Worm (Caenorhabditis elegans): ENCODE results near the gene rpia-1.
"Not testable (repeated sequence)": the region's sequence is repeated elsewhere in the genome, so short reads cannot be mapped to it uniquely, and the experiment has no call there.

rpia-1 gene

DNA sequence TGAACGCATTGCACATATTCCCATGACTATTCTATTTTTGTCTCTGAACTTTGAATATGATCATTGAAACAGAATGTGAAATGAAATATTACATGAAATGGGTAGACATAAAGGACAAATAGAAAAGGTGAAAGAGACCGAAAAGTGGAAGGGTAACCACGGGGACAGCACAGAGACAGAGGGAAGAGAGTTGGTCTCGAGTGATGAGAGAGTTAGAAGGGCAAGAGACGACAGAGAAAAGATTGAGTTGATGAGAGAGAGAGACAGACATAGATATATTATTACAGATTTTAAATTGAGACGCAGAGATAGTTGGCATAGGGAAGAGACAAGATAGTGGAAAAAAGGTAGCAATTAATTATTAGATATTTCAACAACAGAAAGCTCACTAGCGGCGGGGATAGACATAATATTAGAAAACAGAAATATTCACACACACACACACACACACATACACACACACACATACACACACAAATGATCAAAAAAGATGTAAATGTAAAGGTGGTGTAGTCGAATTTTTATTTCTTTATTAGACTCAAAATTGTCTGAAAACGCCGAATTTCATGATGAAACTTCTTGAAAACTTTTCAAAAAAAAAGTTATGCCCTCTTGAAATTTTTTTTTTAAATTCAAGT lies 6.2 kb upstream of the rpia-1 start:
- TF ChIP-seq ceh-14 (tag; optimal IDR thresholded peaks at IDR 0.05) (peak; percentile 10), K02D7.2 (tag; optimal IDR thresholded peaks at IDR 0.05) (no peak), elt-2 (tag; optimal IDR thresholded peaks at IDR 0.05) (no peak), unc-55 (GFP tag; optimal IDR thresholded peaks at IDR 0.05) (peak; percentile 44), ref-2 (tag; optimal IDR thresholded peaks at IDR 0.05) (peak; percentile 27), nfya-1 (tag; optimal IDR thresholded peaks at IDR 0.05) (peak; percentile 61), hlh-30 (tag; optimal IDR thresholded peaks at IDR 0.05; ENCODE audit: insufficient read depth) (peak; percentile 81), tbx-2 (tag; optimal IDR thresholded peaks at IDR 0.05) (peak; percentile 52), ceh-30 (tag; optimal IDR thresholded peaks at IDR 0.05) (no peak), ceh-34 (tag; optimal IDR thresholded peaks at IDR 0.05) (peak; percentile 40), nhr-232 (tag; optimal IDR thresholded peaks at IDR 0.05) (no peak), ceh-19 (GFP tag; optimal IDR thresholded peaks at IDR 0.05) (no peak), ceh-18 (tag; optimal IDR thresholded peaks at IDR 0.05) (peak; percentile 41), Y22D7AL.16 (tag; optimal IDR thresholded peaks at IDR 0.05) (no peak), sox-4 (tag; optimal IDR thresholded peaks at IDR 0.05) (no peak), che-1 (tag; optimal IDR thresholded peaks at IDR 0.05) (no peak), pros-1 (tag; optimal IDR thresholded peaks at IDR 0.05) (peak; percentile 41), C38D4.7 (GFP tag; optimal IDR thresholded peaks at IDR 0.05) (no peak)

DNA sequence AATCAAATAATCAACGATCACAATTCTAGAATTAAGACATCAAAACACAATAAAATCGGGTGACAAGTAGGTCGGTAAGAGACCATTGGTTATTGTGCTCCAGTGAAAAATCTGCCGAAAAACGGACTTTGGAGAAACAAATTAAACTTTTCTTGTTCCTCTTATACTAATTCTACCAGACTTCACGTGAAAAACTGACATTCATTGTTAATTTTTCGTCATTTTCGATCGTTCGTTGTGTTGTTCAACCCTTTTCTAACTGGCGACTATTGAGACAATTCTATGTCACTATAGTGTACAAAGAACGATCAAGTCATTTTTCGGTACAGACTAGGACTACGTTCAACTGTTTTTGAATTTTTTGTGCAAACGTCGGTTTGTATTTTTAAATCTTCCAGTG lies 2.5 kb upstream of the rpia-1 start:
- TF ChIP-seq pros-1 (tag; optimal IDR thresholded peaks at IDR 0.05): no peak
- TF ChIP-seq Y22D7AL.16 (tag; optimal IDR thresholded peaks at IDR 0.05): no peak
- TF ChIP-seq dmd-4 (tag; optimal IDR thresholded peaks at IDR 0.05; ENCODE audit: borderline replicate concordance): no peak
- TF ChIP-seq unc-86 (tag; optimal IDR thresholded peaks at IDR 0.05): no peak
- no peak for TF ChIP-seq rnt-1 (tag; optimal IDR thresholded peaks at IDR 0.05)
- no peak for TF ChIP-seq ceh-9 (tag; optimal IDR thresholded peaks at IDR 0.05)
- no peak for TF ChIP-seq elt-4 (tag; optimal IDR thresholded peaks at IDR 0.05)
- no peak for TF ChIP-seq sdc-2 (tag; optimal IDR thresholded peaks at IDR 0.05)

DNA sequence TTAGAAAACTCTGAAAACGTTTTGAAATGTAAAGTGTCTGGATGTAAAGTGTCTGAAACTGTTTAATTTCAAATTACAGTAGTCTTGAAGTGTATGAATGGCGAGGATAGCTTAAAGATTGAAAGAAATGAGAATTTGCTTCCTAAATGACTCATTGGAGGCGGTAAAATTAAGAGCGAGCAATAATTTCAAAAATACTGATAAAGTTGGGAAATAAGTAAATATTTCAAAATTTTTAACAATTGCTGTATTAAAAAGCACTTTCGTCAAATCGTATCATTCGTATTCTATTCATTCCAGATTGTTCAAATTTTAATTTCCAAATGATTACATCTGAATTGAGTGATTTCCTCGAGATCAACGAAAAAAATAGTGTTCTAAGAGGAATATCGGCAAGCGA lies 1.4 kb downstream of the rpia-1 start, which contains the start of gene B0280.2:
Gene B0280.2 (plus strand): TSS at position 301 of the 400 bp plus-strand sequence.
- TF ChIP-seq unc-86 (tag; optimal IDR thresholded peaks at IDR 0.05): no peak
- TF ChIP-seq K09A11.1 (tag; optimal IDR thresholded peaks at IDR 0.05; ENCODE audit: insufficient read depth): no peak

DNA sequence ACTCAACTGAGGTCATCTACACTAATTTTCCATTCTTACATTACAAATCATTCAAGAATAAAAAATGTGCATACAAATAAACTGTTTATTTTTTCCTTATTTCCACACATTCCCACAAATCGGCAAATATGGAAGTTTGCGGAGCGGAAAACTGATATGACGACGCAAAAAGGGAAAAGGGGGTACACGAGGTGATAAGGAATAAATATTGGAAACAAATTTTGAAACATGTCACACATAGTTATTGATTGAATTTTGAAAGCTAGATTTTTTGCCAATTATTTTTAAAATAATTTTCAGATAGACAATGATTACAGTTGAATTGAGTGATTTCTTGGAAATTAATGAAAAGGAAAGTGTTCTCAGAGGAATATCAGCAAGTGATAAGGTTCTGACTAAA lies 5.7 kb downstream of the rpia-1 start, which contains the start of gene viro-2:
Gene viro-2 (plus strand): TSS at position 301 of the 400 bp plus-strand sequence.
- not testable (repeated sequence) for TF ChIP-seq hlh-15, ceh-31, tbx-2 (tag; optimal IDR thresholded peaks at IDR 0.05)

DNA sequence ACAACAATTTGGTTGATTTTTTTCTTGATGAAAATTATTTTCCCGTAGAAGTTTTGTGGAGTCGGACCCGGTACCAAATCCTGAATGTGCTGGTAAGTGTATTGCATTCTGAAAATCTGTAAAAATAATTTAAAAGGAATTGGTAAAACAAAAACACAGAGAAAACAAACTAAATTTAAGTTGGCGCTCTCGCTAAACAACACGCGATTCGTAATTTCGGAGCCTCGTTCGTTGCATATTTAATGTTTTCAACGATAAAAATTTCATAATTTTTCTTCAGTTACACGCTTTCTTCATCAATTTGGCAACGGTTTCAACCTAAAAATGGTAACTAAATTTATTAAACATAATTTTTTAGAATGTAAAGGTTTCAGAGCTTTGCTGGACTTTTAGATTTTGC lies 10.6 kb downstream of the rpia-1 start, which contains the start of the genes pot-1 and ggtb-1:
Gene pot-1 (minus strand): TSS at position 120 of the 400 bp plus-strand sequence.
Gene ggtb-1 (plus strand): TSS at position 208 of the 400 bp plus-strand sequence.
- no peak for TF ChIP-seq pat-9 (tag; optimal IDR thresholded peaks at IDR 0.05)
- no peak for TF ChIP-seq hlh-13 (GFP tag; optimal IDR thresholded peaks at IDR 0.05)
- TF ChIP-seq npax-4 (tag; optimal IDR thresholded peaks at IDR 0.05): no peak
- TF ChIP-seq fkh-10 (GFP tag; optimal IDR thresholded peaks at IDR 0.05): no peak
- TF ChIP-seq sox-2 (GFP tag; IDR thresholded peaks at IDR 0.05): no peak
- TF ChIP-seq ref-2 (tag; optimal IDR thresholded peaks at IDR 0.05): no peak

All from whole organism, late embryonic.